Fruit fly (Drosophila melanogaster) whole organism, wandering third instar larva: ENCODE results near the gene CG42780.

Experiments used
- CG9705 ChIP-seq: fragments of 200-800 bp; sonication (Bioruptor generic); optimal IDR thresholded peaks from 2 replicates; lab custom pipeline; 2018; ENCODE audit warnings: missing biosample characterization, mild to moderate bottlenecking, missing genetic modification characterization
- Hr83 ChIP-seq: fragments of 200-300 bp; sonication (Bioruptor generic); optimal IDR thresholded peaks from 2 replicates; lab custom pipeline; 2016; ENCODE audit warnings: missing biosample characterization, mild to moderate bottlenecking, missing genetic modification characterization, moderate library complexity; ENCODE audit not compliant: poor library complexity, severe bottlenecking
- Vsx2 ChIP-seq: fragments of 200-300, 225-300 bp; sonication (Bioruptor generic); optimal IDR thresholded peaks from 2 replicates; lab custom pipeline; 2018; ENCODE audit warnings: missing biosample characterization, missing genetic modification characterization; ENCODE audit not compliant: partially characterized antibody
- fru ChIP-seq: fragments of 200-800 bp; sonication (Bioruptor generic); optimal IDR thresholded peaks from 3 replicates; lab custom pipeline; 2016; ENCODE audit warnings: missing biosample characterization, mild to moderate bottlenecking, missing genetic modification characterization
- psq ChIP-seq: fragments of 200-800 bp; sonication (Bioruptor generic); optimal IDR thresholded peaks from 3 replicates; lab custom pipeline; 2017; ENCODE audit warnings: missing biosample characterization, mild to moderate bottlenecking, missing genetic modification characterization, moderate library complexity
- tai ChIP-seq: sonication (Bioruptor generic); optimal IDR thresholded peaks from 2 replicates; lab custom pipeline; 2016; ENCODE audit warnings: missing biosample characterization, missing genetic modification characterization
- usp ChIP-seq: fragments of >200 bp; optimal IDR thresholded peaks from 2 replicates; lab custom pipeline; 2017; ENCODE audit warnings: missing biosample characterization, missing genetic modification characterization

dm6 chrX:7284964-7285363, 47.0 kb downstream of the CG42780 start:
- no peak for TF ChIP-seq psq (GFP tag; lab: Kevin White, UChicago)
- TF ChIP-seq fru (GFP tag; lab: Kevin White, UChicago), result no peak
- TF ChIP-seq Vsx2 (GFP tag; lab: Kevin White, UChicago), result no peak
- no peak for TF ChIP-seq tai (GFP tag; lab: Kevin White, UChicago)
- no peak for TF ChIP-seq Hr83
- no peak for TF ChIP-seq CG9705 (GFP tag; lab: Kevin White, UChicago)
- TF ChIP-seq usp (GFP tag; lab: Kevin White, UChicago), result no peak
